Fruit fly (Drosophila melanogaster) whole organism, embryonic: ENCODE measurements around the gene Cyp4d21.

Experiments
- Abd-B ChIP-seq: fragments of 200-800 bp; sonication (Bioruptor generic); optimal IDR thresholded peaks from 2 replicates; lab custom pipeline; 2018; ENCODE audit warnings: missing biosample characterization, mild to moderate bottlenecking, missing genetic modification characterization, moderate library complexity
- Antp ChIP-seq: fragments of 200-800 bp; sonication (Bioruptor generic); optimal IDR thresholded peaks from 3 replicates; lab custom pipeline; 2016; ENCODE audit warnings: missing biosample characterization, missing genetic modification characterization
- Awh ChIP-seq: fragments of 200-800 bp; sonication (Bioruptor generic); IDR thresholded peaks from 2 replicates; pipeline ENCODE4, ENCODE4 v1.3.6; 2022; ENCODE audit warnings: missing biosample characterization, missing genetic modification characterization
- B-H1 ChIP-seq: fragments of 200-800 bp; sonication (Bioruptor generic); IDR thresholded peaks from 3 replicates; pipeline ENCODE4 v1.3.6; 2022; ENCODE audit warnings: missing biosample characterization, missing genetic modification characterization
- CG10147 ChIP-seq: fragments of 200-800 bp; sonication (Bioruptor generic); optimal IDR thresholded peaks from 2 replicates; lab custom pipeline; 2019; ENCODE audit warnings: missing biosample characterization, mild to moderate bottlenecking, missing genetic modification characterization, moderate library complexity
- CG10274 ChIP-seq: fragments of 200-800 bp; sonication (Bioruptor generic); optimal IDR thresholded peaks from 3 replicates; lab custom pipeline; 2017; ENCODE audit warnings: missing biosample characterization, mild to moderate bottlenecking, missing genetic modification characterization
- CG10565 ChIP-seq: fragments of 200-800 bp; sonication (Bioruptor generic); optimal IDR thresholded peaks from 3 replicates; lab custom pipeline; 2016; ENCODE audit warnings: missing biosample characterization, mild to moderate bottlenecking, missing genetic modification characterization
- CG11723 ChIP-seq: fragments of 200-800 bp; sonication (Bioruptor generic); optimal IDR thresholded peaks from 2 replicates; lab custom pipeline; 2017; ENCODE audit warnings: missing biosample characterization, mild to moderate bottlenecking, missing genetic modification characterization
- CG12219 ChIP-seq: fragments of 200-800 bp; sonication (Bioruptor generic); optimal IDR thresholded peaks from 3 replicates; lab custom pipeline; 2018; ENCODE audit warnings: missing biosample characterization, mild to moderate bottlenecking, missing genetic modification characterization
- CG12236 ChIP-seq: fragments of 200-800 bp; sonication (Bioruptor generic); optimal IDR thresholded peaks from 2 replicates; lab custom pipeline; 2016; ENCODE audit warnings: missing biosample characterization, missing genetic modification characterization
- CG13424 ChIP-seq: fragments of 200-800 bp; sonication (Bioruptor generic); optimal IDR thresholded peaks from 2 replicates; lab custom pipeline; 2019; ENCODE audit warnings: missing biosample characterization, mild to moderate bottlenecking, missing genetic modification characterization, moderate library complexity
- CG13624 ChIP-seq: fragments of 200-800 bp; sonication (Bioruptor generic); optimal IDR thresholded peaks from 2 replicates; lab custom pipeline; 2016; ENCODE audit warnings: missing biosample characterization, missing genetic modification characterization
- CG15514 ChIP-seq: fragments of 200-800 bp; sonication (Bioruptor generic); optimal IDR thresholded peaks from 3 replicates; lab custom pipeline; 2017; ENCODE audit warnings: missing biosample characterization, missing genetic modification characterization, mild to moderate bottlenecking, moderate library complexity, missing genetic modification reagents
- CG17361 ChIP-seq: fragments of 200-800 bp; sonication (Bioruptor generic); IDR thresholded peaks from 3 replicates; pipeline ENCODE4 v1.3.6; 2022; ENCODE audit warnings: missing biosample characterization, missing genetic modification characterization
- CG17385 ChIP-seq: fragments of 200-800 bp; sonication (Bioruptor generic); optimal IDR thresholded peaks from 3 replicates; lab custom pipeline; 2018; ENCODE audit warnings: missing biosample characterization, mild to moderate bottlenecking, missing genetic modification characterization
- CG1792 ChIP-seq: fragments of 200-800 bp; sonication (Bioruptor generic); optimal IDR thresholded peaks from 2 replicates; lab custom pipeline; 2016; ENCODE audit warnings: missing biosample characterization, missing genetic modification characterization
- CG3838 ChIP-seq: fragments of 200-800 bp; sonication (Bioruptor generic); optimal IDR thresholded peaks from 3 replicates; lab custom pipeline; 2016; ENCODE audit warnings: missing biosample characterization, missing genetic modification characterization
- CG4730 ChIP-seq: fragments of 200-800 bp; sonication (Bioruptor generic); IDR thresholded peaks from 2 replicates; pipeline ENCODE4 v1.3.6; 2022; ENCODE audit warnings: missing biosample characterization, missing genetic modification characterization
- CG7556 ChIP-seq: fragments of 200-800 bp; sonication (Bioruptor generic); optimal IDR thresholded peaks from 2 replicates; lab custom pipeline; 2017; ENCODE audit warnings: missing biosample characterization, mild to moderate bottlenecking, missing genetic modification characterization
- CG7745 ChIP-seq: fragments of 200-800 bp; sonication (Bioruptor generic); optimal IDR thresholded peaks from 2 replicates; lab custom pipeline; 2018; ENCODE audit warnings: missing biosample characterization, mild to moderate bottlenecking, missing genetic modification characterization, moderate library complexity
- CG7786 ChIP-seq: fragments of 200-800 bp; sonication (Bioruptor generic); optimal IDR thresholded peaks from 2 replicates; lab custom pipeline; 2016; ENCODE audit warnings: missing biosample characterization, missing genetic modification characterization
- CG8765 ChIP-seq: fragments of 200-800 bp; sonication (Bioruptor generic); IDR thresholded peaks from 2 replicates; pipeline ENCODE4 v1.3.6; 2022; ENCODE audit warnings: missing biosample characterization, missing genetic modification characterization
- CHES-1-like ChIP-seq: fragments of 200-800 bp; sonication (Bioruptor generic); optimal IDR thresholded peaks from 2 replicates; lab custom pipeline; 2016; ENCODE audit warnings: missing biosample characterization, missing genetic modification characterization
- D ChIP-seq, 2 experiments: fragments of 200-800 bp in 1 of 2; fragments of >200 bp in 1 of 2; sonication (Bioruptor generic) in 1 of 2; optimal IDR thresholded peaks; 2 replicates in 1 of 2; 3 replicates in 1 of 2; lab custom pipeline; 2017; ENCODE audit warnings: mild to moderate bottlenecking in 1 of 2, missing biosample characterization in 1 of 2, missing genetic modification characterization in 1 of 2, missing genetic modification reagents in 1 of 2
- D19A ChIP-seq: fragments of 200-800 bp; optimal IDR thresholded peaks from 3 replicates; lab custom pipeline; 2019; ENCODE audit warnings: missing biosample characterization, mild to moderate bottlenecking, missing genetic modification characterization, moderate library complexity
- Dfd ChIP-seq, 2 experiments: fragments of >200 bp; optimal IDR thresholded peaks; 2 replicates each; lab custom pipeline; 2017; ENCODE audit warnings: missing biosample characterization in 2 of 2, missing genetic modification characterization in 2 of 2
- Drgx ChIP-seq: fragments of 200-800 bp; sonication (Bioruptor generic); IDR thresholded peaks from 2 replicates; pipeline ENCODE4 v1.3.6; 2022; ENCODE audit warnings: missing biosample characterization, missing genetic modification characterization
- Gug ChIP-seq: fragments of 200-800 bp; sonication (Bioruptor generic); IDR thresholded peaks from 4 replicates; pipeline ENCODE4 v1.3.6; 2022; ENCODE audit warnings: missing biosample characterization, missing genetic modification characterization
- HmgD ChIP-seq: fragments of 200-800 bp; sonication (Bioruptor generic); optimal IDR thresholded peaks from 3 replicates; lab custom pipeline; 2016; ENCODE audit warnings: missing biosample characterization, missing genetic modification characterization
- Jarid2 ChIP-seq: fragments of 200-800 bp; sonication (Bioruptor generic); optimal IDR thresholded peaks from 3 replicates; lab custom pipeline; 2017; ENCODE audit warnings: mild to moderate bottlenecking, missing biosample characterization, missing genetic modification reagents, missing genetic modification characterization
- Mes4 ChIP-seq: fragments of 200-800 bp; sonication (Bioruptor generic); optimal IDR thresholded peaks from 2 replicates; lab custom pipeline; 2016; ENCODE audit warnings: missing biosample characterization, missing genetic modification characterization
- Nf-YC ChIP-seq: fragments of 200-800 bp; optimal IDR thresholded peaks from 3 replicates; lab custom pipeline; 2019; ENCODE audit warnings: missing biosample characterization, mild to moderate bottlenecking, missing genetic modification characterization, moderate library complexity
- PHDP ChIP-seq: fragments of 200-800 bp; sonication (Bioruptor generic); optimal IDR thresholded peaks from 3 replicates; lab custom pipeline; 2018; ENCODE audit warnings: missing biosample characterization, mild to moderate bottlenecking, missing genetic modification characterization, moderate library complexity
- Sry-β ChIP-seq: fragments of 200-800 bp; sonication (Bioruptor generic); optimal IDR thresholded peaks from 2 replicates; lab custom pipeline; 2018; ENCODE audit warnings: missing biosample characterization, mild to moderate bottlenecking, missing genetic modification characterization, moderate library complexity
- Ssrp ChIP-seq: fragments of 200-800 bp; sonication (Bioruptor generic); optimal IDR thresholded peaks from 2 replicates; lab custom pipeline; 2018; ENCODE audit warnings: missing biosample characterization, mild to moderate bottlenecking, missing genetic modification characterization, moderate library complexity
- bigmax ChIP-seq: fragments of 200-800 bp; sonication (Bioruptor generic); optimal IDR thresholded peaks from 2 replicates; lab custom pipeline; 2018; ENCODE audit warnings: missing biosample characterization, mild to moderate bottlenecking, missing genetic modification characterization
- br ChIP-seq: fragments of >200 bp; optimal IDR thresholded peaks from 2 replicates; lab custom pipeline; 2017
- fu2 ChIP-seq: fragments of 200-800 bp; sonication (Bioruptor generic); optimal IDR thresholded peaks from 2 replicates; lab custom pipeline; 2016; ENCODE audit warnings: missing biosample characterization, missing genetic modification characterization
- lilli ChIP-seq: fragments of 200-800 bp; sonication (Bioruptor generic); optimal IDR thresholded peaks from 3 replicates; lab custom pipeline; 2016; ENCODE audit warnings: missing biosample characterization, missing genetic modification characterization
- nerfin-2 ChIP-seq: fragments of 200-800 bp; sonication (Bioruptor generic); IDR thresholded peaks from 2 replicates; pipeline ENCODE4 v1.3.6; 2022; ENCODE audit warnings: missing biosample characterization, missing genetic modification characterization; ENCODE audit not compliant: partially characterized antibody
- nmo ChIP-seq: fragments of 200-800 bp; sonication (Bioruptor generic); optimal IDR thresholded peaks from 2 replicates; lab custom pipeline; 2018; ENCODE audit warnings: missing biosample characterization, mild to moderate bottlenecking, missing genetic modification characterization, moderate library complexity
- pzg ChIP-seq: fragments of 200-800 bp; sonication (Bioruptor generic); optimal IDR thresholded peaks from 3 replicates; lab custom pipeline; 2018; ENCODE audit warnings: missing biosample characterization, mild to moderate bottlenecking, missing genetic modification characterization, moderate library complexity
- sd ChIP-seq: fragments of 200-800 bp; sonication (Bioruptor generic); optimal IDR thresholded peaks from 3 replicates; lab custom pipeline; 2018; ENCODE audit warnings: missing biosample characterization, mild to moderate bottlenecking, missing genetic modification characterization, moderate library complexity
- sim ChIP-seq: fragments of 200-800 bp; sonication (Bioruptor generic); IDR thresholded peaks from 2 replicates; pipeline ENCODE4 v1.3.6; 2022; ENCODE audit warnings: missing biosample characterization, missing genetic modification characterization
- sima ChIP-seq: fragments of 200-800 bp; sonication (Bioruptor generic); optimal IDR thresholded peaks from 2 replicates; lab custom pipeline; 2016; ENCODE audit warnings: missing biosample characterization, missing genetic modification characterization
- slbo ChIP-seq: fragments of 200-800 bp; sonication (Bioruptor generic); IDR thresholded peaks from 2 replicates; pipeline ENCODE4 v1.3.6; 2022; ENCODE audit warnings: missing biosample characterization, missing genetic modification characterization
- tin ChIP-seq: fragments of 200-800 bp; sonication (Bioruptor generic); optimal IDR thresholded peaks from 3 replicates; lab custom pipeline; 2016; ENCODE audit warnings: missing biosample characterization, missing genetic modification characterization
- trh ChIP-seq: fragments of 200-800 bp; sonication (Bioruptor generic); optimal IDR thresholded peaks from 2 replicates; lab custom pipeline; 2016; ENCODE audit warnings: missing biosample characterization, missing genetic modification characterization
- twi ChIP-seq: fragments of 200-800 bp; optimal IDR thresholded peaks from 2 replicates; lab custom pipeline; 2019; ENCODE audit warnings: missing biosample characterization, mild to moderate bottlenecking, missing genetic modification characterization, moderate library complexity
- z ChIP-seq: fragments of 200-800 bp; sonication (Bioruptor generic); IDR thresholded peaks from 3 replicates; pipeline ENCODE4 v1.3.6; 2022; ENCODE audit warnings: missing biosample characterization, missing genetic modification characterization
- zen ChIP-seq: fragments of 200-800 bp; sonication (Bioruptor generic); optimal IDR thresholded peaks from 3 replicates; lab custom pipeline; 2018; ENCODE audit warnings: missing biosample characterization, mild to moderate bottlenecking, missing genetic modification characterization, moderate library complexity

Gene Cyp4d21

DNA sequence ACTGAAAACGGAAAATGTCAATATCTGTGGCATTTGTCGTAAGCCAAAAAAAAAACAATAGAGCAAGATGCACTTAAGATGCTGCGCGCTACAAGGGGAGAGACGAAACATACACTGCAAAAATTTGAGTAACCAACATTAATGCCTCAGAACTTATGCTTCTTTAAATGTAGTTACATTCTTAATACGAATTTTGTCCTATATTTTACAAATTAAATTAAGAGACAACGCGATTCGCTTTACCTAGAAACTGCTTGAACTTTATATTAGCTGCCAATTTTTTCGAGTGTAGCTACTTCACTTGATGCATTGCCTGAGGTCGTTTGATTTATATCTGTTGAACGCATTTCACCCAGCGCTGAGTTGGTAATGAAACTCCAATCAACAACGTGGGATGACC, 8.5 kb upstream of the Cyp4d21 start (continued):
- TF ChIP-seq CG13424 (tag; lab: Kevin White, UChicago): peak; percentile 77
- TF ChIP-seq CG1792 (GFP tag; lab: Kevin White, UChicago): peak; percentile 64
- peak; percentile 77 for TF ChIP-seq CG12236 (GFP tag; lab: Kevin White, UChicago)
- no peak for TF ChIP-seq slbo (GFP tag; lab: Robert Waterston, UW)
- TF ChIP-seq CG4730 (GFP tag; lab: Robert Waterston, UW): peak; percentile 69
- TF ChIP-seq Ssrp: peak; percentile 92
- TF ChIP-seq CG7556: peak; percentile 80
- TF ChIP-seq CG8765 (GFP tag; lab: Robert Waterston, UW): peak; percentile 90
- no peak for TF ChIP-seq br (lab: Kevin White, UChicago)
- TF ChIP-seq Dfd (GFP tag; optimal IDR thresholded peaks at IDR 0.05; lab: Kevin White, UChicago): no peak
- peak; percentile 17 for TF ChIP-seq sd (tag; lab: Kevin White, UChicago)
- TF ChIP-seq Gug: peak; percentile 54; the same call in 1 of the 4 replicates
- peak; percentile 66 for TF ChIP-seq lilli (GFP tag; lab: Kevin White, UChicago)
- TF ChIP-seq CG10147 (GFP tag; lab: Kevin White, UChicago): peak; percentile 34
- peak; percentile 92 for TF ChIP-seq zen (tag; lab: Kevin White, UChicago)
- peak; percentile 91 for TF ChIP-seq tin (GFP tag; lab: Kevin White, UChicago)
- TF ChIP-seq CG10274 (GFP tag; lab: Kevin White, UChicago): peak; percentile 51
- no peak for TF ChIP-seq nerfin-2 (GFP tag; lab: Robert Waterston, UW)
- peak; percentile 39 for TF ChIP-seq sima (GFP tag; lab: Kevin White, UChicago)
- peak; percentile 56 for TF ChIP-seq CG7745 (tag; lab: Kevin White, UChicago)
- peak; percentile 74 for TF ChIP-seq Antp (GFP tag; lab: Kevin White, UChicago)
- no peak for TF ChIP-seq Nf-YC (tag; lab: Kevin White, UChicago)
- peak; percentile 92 for TF ChIP-seq sim (GFP tag; lab: Robert Waterston, UW)
- TF ChIP-seq D19A: peak; percentile 76
- TF ChIP-seq CG7786 (GFP tag; lab: Kevin White, UChicago): peak; percentile 54
- peak; percentile 78 for TF ChIP-seq twi (tag; lab: Kevin White, UChicago)
- peak; percentile 2 for TF ChIP-seq Sry-β
- TF ChIP-seq CG17385 (GFP tag; lab: Kevin White, UChicago): peak; percentile 75
- peak; percentile 75 for TF ChIP-seq CG10565 (GFP tag; lab: Kevin White, UChicago)
- no peak for TF ChIP-seq pzg (GFP tag; lab: Kevin White, UChicago)
- TF ChIP-seq CG15514: no peak
- TF ChIP-seq D (optimal IDR thresholded peaks at IDR 0.05; lab: Kevin White, UChicago): no peak
- peak; percentile 94 for TF ChIP-seq D (GFP tag; optimal IDR thresholded peaks at IDR 0.05; lab: Kevin White, UChicago)
- peak; percentile 32 for TF ChIP-seq Jarid2 (GFP tag; lab: Kevin White, UChicago)
- peak; percentile 90 for TF ChIP-seq CG17361
- peak; percentile 94 for TF ChIP-seq nmo (GFP tag; lab: Kevin White, UChicago)
- peak; percentile 84 for TF ChIP-seq Awh (GFP tag; lab: Robert Waterston, UW)
- TF ChIP-seq HmgD (GFP tag; lab: Kevin White, UChicago): no peak
- peak; percentile 61; the same call in 1 of the 3 replicates for TF ChIP-seq B-H1 (GFP tag; lab: Robert Waterston, UW)
- TF ChIP-seq Mes4 (GFP tag; lab: Kevin White, UChicago): peak; percentile 87
- TF ChIP-seq CG11723 (GFP tag; lab: Kevin White, UChicago): peak; percentile 64
- TF ChIP-seq CG13624 (GFP tag; lab: Kevin White, UChicago): peak; percentile 56
- peak; percentile 47 for TF ChIP-seq Drgx (GFP tag; lab: Robert Waterston, UW)
- peak; percentile 31 for TF ChIP-seq CG3838 (GFP tag; lab: Kevin White, UChicago)
- TF ChIP-seq CG12219 (GFP tag; lab: Kevin White, UChicago): peak; percentile 71
- TF ChIP-seq PHDP (tag; lab: Kevin White, UChicago): peak; percentile 72
- no peak for TF ChIP-seq fu2 (GFP tag; lab: Kevin White, UChicago)
- no peak for TF ChIP-seq bigmax
- peak; percentile 76 for TF ChIP-seq z
- peak; percentile 25 for TF ChIP-seq CHES-1-like (GFP tag; lab: Kevin White, UChicago)
- TF ChIP-seq trh (GFP tag; lab: Kevin White, UChicago): peak; percentile 72
- peak; percentile 74 for TF ChIP-seq Abd-B (GFP tag; lab: Kevin White, UChicago)
